Worm (Caenorhabditis elegans): ENCODE data around the gene F23H12.3.

ce11 chrV:12354193-12354830 lies 9.4 kb downstream of the F23H12.3 start:
- TF ChIP-seq die-1 (tag; optimal IDR thresholded peaks at IDR 0.05) (no peak), sea-2 (GFP tag; IDR thresholded peaks at IDR 0.05) (no peak), snpc-4 (GFP tag; optimal IDR thresholded peaks at IDR 0.05) (no peak), snpc-4 (tag; optimal IDR thresholded peaks at IDR 0.05) (no peak), ama-1 (optimal IDR thresholded peaks at IDR 0.05) (no peak), ama-1 (GFP tag; optimal IDR thresholded peaks at IDR 0.05) (no peak)
